Fruit fly (Drosophila melanogaster) whole organism, wandering third instar larva: Measurements from ENCODE around the gene Nmt.

Experiments
- dl ChIP-seq, 2 experiments: fragments of 175-275, 200-275 bp in 1 of 2; fragments of 200-275 bp in 1 of 2; sonication (Bioruptor generic); optimal IDR thresholded peaks; lab custom pipeline; 2018; ENCODE audit warnings: mild to moderate bottlenecking in 2 of 2, missing biosample characterization in 2 of 2, missing genetic modification characterization in 2 of 2, moderate library complexity in 2 of 2; ENCODE audit not compliant: partially characterized antibody in 2 of 2, insufficient read depth in 1 of 2
- dmrt93B ChIP-seq: fragments of 200-800 bp; sonication (Bioruptor generic); optimal IDR thresholded peaks from 2 replicates; lab custom pipeline; 2018; ENCODE audit warnings: missing biosample characterization, mild to moderate bottlenecking, missing genetic modification characterization
- fru ChIP-seq: fragments of 200-800 bp; sonication (Bioruptor generic); optimal IDR thresholded peaks from 3 replicates; lab custom pipeline; 2016; ENCODE audit warnings: missing biosample characterization, mild to moderate bottlenecking, missing genetic modification characterization

DNA sequence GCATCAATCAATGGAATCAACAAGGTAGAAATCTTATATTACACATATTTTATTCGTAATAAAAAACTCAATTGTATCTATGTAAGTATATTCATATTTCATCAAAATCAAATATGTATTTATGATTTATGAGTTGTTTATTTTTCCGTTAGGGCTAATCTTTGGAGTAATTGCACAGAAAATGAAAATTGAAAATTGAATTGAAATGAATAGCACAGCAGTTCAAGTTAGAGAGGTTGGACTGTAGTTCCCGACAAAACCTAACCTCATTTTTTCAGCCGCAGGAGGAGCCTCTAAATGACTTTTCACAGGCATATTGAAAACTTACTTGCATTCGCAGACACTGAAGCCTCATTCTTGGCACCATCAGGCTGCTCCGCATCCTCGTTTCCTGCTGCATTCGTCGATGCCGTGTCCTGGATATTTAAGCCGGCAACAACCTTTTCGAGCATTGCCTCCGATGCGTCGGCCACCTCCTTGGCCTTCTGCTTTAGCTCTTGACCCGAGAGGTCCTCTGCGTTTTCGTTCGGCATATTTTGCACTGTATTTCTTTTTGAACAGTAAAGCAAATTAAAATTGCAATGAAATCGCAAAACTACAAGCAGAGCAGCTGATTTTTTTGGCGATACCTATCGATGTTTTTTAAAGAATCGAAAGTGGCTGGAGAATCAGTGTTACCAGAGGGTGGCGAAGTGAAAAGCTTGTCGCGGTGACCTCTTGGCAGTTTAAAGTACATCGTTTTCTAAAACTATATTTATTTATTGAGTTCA, at the start of gene Nmt:
- TF ChIP-seq fru (no peak), dmrt93B (GFP tag; lab: Kevin White, UChicago) (no peak), dl (GFP tag; optimal IDR thresholded peaks at IDR 0.05; lab: Kevin White, UChicago; ENCODE audit: insufficient read depth in 1 of 2, partially characterized antibody in 2 of 2) (no peak)
